Worm (Caenorhabditis elegans): Measurements from ENCODE around the gene Y43F8B.1.

Gene Y43F8B.1

DNA sequence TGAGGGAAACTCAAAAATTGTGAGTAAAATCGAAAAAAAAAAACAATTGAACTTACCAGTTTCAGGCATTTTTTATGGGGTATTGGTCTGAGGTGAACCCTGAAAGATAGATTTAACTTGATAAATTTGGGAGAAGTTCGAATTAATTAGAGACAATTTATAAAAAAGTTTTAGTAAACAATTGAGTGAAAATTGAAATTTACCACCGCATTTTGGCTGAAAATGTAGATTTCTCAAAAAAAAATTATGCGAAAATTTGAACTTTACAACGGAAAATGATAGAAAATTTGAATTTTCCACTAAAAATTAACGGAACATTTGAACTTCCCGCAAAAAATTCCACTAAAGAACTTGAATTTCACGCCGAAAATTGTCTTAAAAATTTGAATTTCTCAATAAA is at the start of gene Y43F8B.1:
Gene Y43F8B.1, minus strand, starts transcription at position 101 of the 400 bp plus-strand sequence.
- TF ChIP-seq nhr-71 (tag; optimal IDR thresholded peaks at IDR 0.05), result no peak
- TF ChIP-seq sup-37 (GFP tag; optimal IDR thresholded peaks at IDR 0.05), result no peak
- no peak for TF ChIP-seq aha-1 (tag; optimal IDR thresholded peaks at IDR 0.05)
- TF ChIP-seq fkh-10 (GFP tag; optimal IDR thresholded peaks at IDR 0.05), result no peak
- TF ChIP-seq mef-2 (tag; optimal IDR thresholded peaks at IDR 0.05), result no peak
- TF ChIP-seq hlh-17 (GFP tag; optimal IDR thresholded peaks at IDR 0.05; ENCODE audit: borderline replicate concordance), result no peak
- TF ChIP-seq nhr-77 (tag; optimal IDR thresholded peaks at IDR 0.05), result no peak
- TF ChIP-seq nhr-12 (tag; optimal IDR thresholded peaks at IDR 0.05), result no peak
- TF ChIP-seq sox-4 (tag; optimal IDR thresholded peaks at IDR 0.05), result no peak
- no peak for TF ChIP-seq fkh-8 (tag; optimal IDR thresholded peaks at IDR 0.05)

DNA sequence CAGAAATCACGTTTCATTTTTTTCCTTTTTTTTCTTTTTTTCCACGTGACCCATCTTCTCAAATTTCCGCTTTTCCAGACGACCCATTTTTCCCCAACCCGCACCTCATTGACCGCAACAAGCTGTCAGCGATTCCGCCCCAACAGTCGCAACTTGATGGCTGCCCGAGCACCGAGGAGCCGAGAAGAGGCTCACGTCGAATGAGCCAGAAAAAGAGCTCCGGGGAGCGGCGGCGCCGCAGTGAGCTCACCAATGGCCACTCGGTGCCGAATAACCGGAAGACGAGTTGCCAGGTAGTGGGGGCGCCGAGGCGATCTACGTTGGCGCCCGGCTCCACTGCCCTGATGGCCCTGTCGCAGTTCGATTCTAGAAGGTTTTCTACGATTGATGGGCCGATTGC is 44.8 kb upstream of the Y43F8B.1 start:
- TF ChIP-seq zag-1 (tag; optimal IDR thresholded peaks at IDR 0.05) (no peak), zip-4 (GFP tag; optimal IDR thresholded peaks at IDR 0.05) (no peak), ceh-88 (GFP tag; IDR thresholded peaks at IDR 0.05) (no peak), snpc-4 (tag; optimal IDR thresholded peaks at IDR 0.05) (no peak), snu-23 (GFP tag; optimal IDR thresholded peaks at IDR 0.05) (no peak), nhr-77 (tag; optimal IDR thresholded peaks at IDR 0.05) (no peak), fos-1 (tag; optimal IDR thresholded peaks at IDR 0.05) (no peak), nhr-85 (tag) (no peak), egl-27 (tag; optimal IDR thresholded peaks at IDR 0.05) (no peak), nhr-76 (tag; optimal IDR thresholded peaks at IDR 0.05) (no peak), ztf-4 (tag; optimal IDR thresholded peaks at IDR 0.05) (no peak)

DNA sequence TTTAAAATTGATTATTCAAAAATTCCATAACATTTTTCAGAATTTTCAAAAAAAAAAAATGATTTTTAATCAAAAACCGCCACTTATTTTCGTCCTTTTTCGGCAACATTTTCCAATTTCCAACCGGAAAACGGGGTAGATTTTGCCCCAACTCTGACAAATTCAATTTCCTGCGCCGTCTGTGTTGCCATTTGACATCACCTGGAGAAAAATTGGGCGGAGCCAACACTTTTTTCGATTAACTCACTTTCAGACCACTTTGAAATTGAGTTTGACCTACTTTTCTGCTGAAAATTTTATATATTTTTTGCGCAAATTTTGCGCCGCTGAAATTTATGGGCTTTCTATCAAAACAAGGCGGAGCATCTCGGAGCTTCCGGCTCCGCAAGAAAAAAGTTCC is 36.3 kb upstream of the Y43F8B.1 start:
- no peak for TF ChIP-seq fos-1 (tag; optimal IDR thresholded peaks at IDR 0.05)
- peak; percentile 52 for TF ChIP-seq fkh-8 (tag; optimal IDR thresholded peaks at IDR 0.05)
- TF ChIP-seq mab-9 (GFP tag; IDR thresholded peaks at IDR 0.05), result no peak
- TF ChIP-seq unc-62 (GFP tag; optimal IDR thresholded peaks at IDR 0.05), result no peak

DNA sequence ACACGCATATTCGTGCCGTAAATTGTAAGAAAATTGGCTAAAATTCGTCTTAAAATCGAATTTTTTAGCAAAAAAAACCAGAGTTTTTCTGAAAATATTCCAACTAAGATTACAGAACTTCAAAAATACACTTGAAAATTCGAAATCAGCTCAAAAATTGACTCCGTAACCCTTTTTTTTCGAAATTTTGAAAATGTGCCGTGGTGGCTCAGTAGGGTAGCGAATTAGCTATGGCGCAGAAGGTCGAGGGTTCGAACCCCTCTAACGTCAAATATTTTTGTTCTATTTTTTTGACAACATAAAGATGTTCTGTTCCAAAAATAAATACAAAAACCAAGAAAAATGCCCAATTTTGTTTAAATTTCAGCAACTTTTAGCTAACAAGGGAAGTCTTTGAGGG is 33.5 kb upstream of the Y43F8B.1 start:
- no peak for TF ChIP-seq sup-37 (GFP tag; optimal IDR thresholded peaks at IDR 0.05)
- TF ChIP-seq aly-2 (tag; optimal IDR thresholded peaks at IDR 0.05), result no peak
- no peak for TF ChIP-seq C34B4.2 (tag; optimal IDR thresholded peaks at IDR 0.05)
- no peak for TF ChIP-seq lir-3 (tag; optimal IDR thresholded peaks at IDR 0.05; ENCODE audit: poor library complexity)
- TF ChIP-seq sox-4 (tag; optimal IDR thresholded peaks at IDR 0.05), result no peak
- no peak for TF ChIP-seq xbp-1 (tag; optimal IDR thresholded peaks at IDR 0.05)
- TF ChIP-seq nhr-28 (tag; optimal IDR thresholded peaks at IDR 0.05), result no peak

DNA sequence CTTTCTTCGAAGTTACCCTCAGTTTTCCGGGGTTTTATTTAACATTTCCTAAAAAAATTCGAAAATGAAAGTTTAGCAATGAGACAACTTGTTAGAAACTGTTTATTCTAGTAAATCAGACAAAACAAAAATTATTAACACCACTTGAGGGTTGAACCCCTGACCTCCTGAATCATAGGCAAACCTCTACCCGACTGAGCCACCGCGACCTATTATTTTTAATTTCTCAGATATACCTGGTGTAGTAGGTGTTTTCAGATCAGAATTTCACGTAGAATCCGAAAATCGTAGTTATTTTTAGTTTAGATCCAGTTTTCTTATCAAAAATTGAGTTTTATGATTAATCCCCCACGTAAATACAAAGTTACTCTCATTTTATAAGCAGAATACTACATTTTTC is 24.1 kb upstream of the Y43F8B.1 start:
- TF ChIP-seq mef-2 (tag; optimal IDR thresholded peaks at IDR 0.05), result no peak
- no peak for TF ChIP-seq ztf-11 (tag; optimal IDR thresholded peaks at IDR 0.05)
- TF ChIP-seq C04F5.9 (tag; optimal IDR thresholded peaks at IDR 0.05), result no peak

DNA sequence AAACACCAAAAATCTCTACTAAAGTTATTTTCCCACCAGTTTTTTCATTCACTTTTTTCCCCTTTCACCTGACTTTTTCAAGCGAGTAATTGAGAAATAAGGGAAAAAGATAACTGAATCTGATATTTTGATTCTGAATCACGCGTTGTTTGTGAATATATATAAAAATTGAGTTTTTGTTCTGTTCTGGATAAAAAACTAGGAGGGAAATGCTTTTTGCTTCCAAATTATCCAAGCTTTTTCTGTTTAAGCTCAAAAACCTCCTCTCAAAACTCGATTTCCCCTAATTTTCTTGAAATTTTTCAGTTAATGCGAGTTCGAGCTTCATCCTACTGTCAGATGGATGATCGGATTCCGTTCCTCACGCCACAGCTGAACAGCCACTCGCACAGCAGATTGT is 19.1 kb upstream of the Y43F8B.1 start, which contains the start of gene kcnl-1:
Gene kcnl-1, plus strand, starts transcription at position 301 of the 400 bp plus-strand sequence.
- TF ChIP-seq nhr-12 (tag; optimal IDR thresholded peaks at IDR 0.05), result no peak
- no peak for TF ChIP-seq unc-86 (tag; optimal IDR thresholded peaks at IDR 0.05)
- TF ChIP-seq ets-5 (GFP tag; IDR thresholded peaks at IDR 0.05), result no peak
- no peak for TF ChIP-seq vab-15 (tag; optimal IDR thresholded peaks at IDR 0.05)
- no peak for TF ChIP-seq ama-1 (optimal IDR thresholded peaks at IDR 0.05)
- no peak for TF ChIP-seq unc-130 (tag; optimal IDR thresholded peaks at IDR 0.05)
- TF ChIP-seq zip-4 (GFP tag; optimal IDR thresholded peaks at IDR 0.05), result no peak
- TF ChIP-seq nhr-19 (GFP tag; conservative IDR thresholded peaks at IDR 0.05), result no peak
- no peak for TF ChIP-seq blmp-1 (tag; optimal IDR thresholded peaks at IDR 0.05)
- TF ChIP-seq nhr-47 (tag; optimal IDR thresholded peaks at IDR 0.05), result no peak
- TF ChIP-seq sptf-1 (tag; optimal IDR thresholded peaks at IDR 0.05), result no peak
- no peak for TF ChIP-seq lin-13 (GFP tag; optimal IDR thresholded peaks at IDR 0.05)
- TF ChIP-seq nhr-90 (tag; optimal IDR thresholded peaks at IDR 0.05; ENCODE audit: poor library complexity), result no peak
- no peak for TF ChIP-seq lin-15B (tag; optimal IDR thresholded peaks at IDR 0.05)
- TF ChIP-seq snpc-4 (tag; optimal IDR thresholded peaks at IDR 0.05), result no peak
- no peak for TF ChIP-seq pax-3 (tag; optimal IDR thresholded peaks at IDR 0.05)
- TF ChIP-seq jun-1 (tag; optimal IDR thresholded peaks at IDR 0.05), result no peak
- TF ChIP-seq lsy-2 (tag; optimal IDR thresholded peaks at IDR 0.05), result no peak
- no peak for TF ChIP-seq ceh-90 (tag; optimal IDR thresholded peaks at IDR 0.05)

Data from whole organism, L1 larva.